Fruit fly (Drosophila melanogaster) whole organism, embryonic: ENCODE results near the gene CG32719.

Source experiments
- CG10267 ChIP-seq: fragments of 200-800 bp; sonication (Bioruptor generic); optimal IDR thresholded peaks from 2 replicates; lab custom pipeline; 2018; ENCODE audit warnings: missing biosample characterization, mild to moderate bottlenecking, missing genetic modification characterization, moderate library complexity
- CG10321 ChIP-seq: fragments of 200-800 bp; sonication (Bioruptor generic); IDR thresholded peaks from 2 replicates; pipeline ENCODE4 v1.3.6; 2022; ENCODE audit warnings: missing biosample characterization, missing genetic modification characterization
- CG10366 ChIP-seq: fragments of 200-800 bp; sonication (Bioruptor generic); IDR thresholded peaks from 2 replicates; pipeline ENCODE4 v1.3.6; 2022; ENCODE audit warnings: missing biosample characterization, missing genetic modification characterization
- CG11696 ChIP-seq: fragments of 200-800 bp; sonication (Bioruptor generic); IDR thresholded peaks from 2 replicates; pipeline ENCODE4 v1.3.6; 2022; ENCODE audit warnings: missing biosample characterization, missing genetic modification characterization
- CG15269 ChIP-seq: fragments of 200-800 bp; sonication (Bioruptor generic); optimal IDR thresholded peaks from 2 replicates; lab custom pipeline; 2018; ENCODE audit warnings: missing biosample characterization, mild to moderate bottlenecking, missing genetic modification characterization, moderate library complexity
- CG15601 ChIP-seq: fragments of 200-800 bp; sonication (Bioruptor generic); optimal IDR thresholded peaks from 3 replicates; lab custom pipeline; 2019; ENCODE audit warnings: missing biosample characterization, mild to moderate bottlenecking, missing genetic modification characterization, moderate library complexity
- CG15696 ChIP-seq: fragments of 200-800 bp; sonication (Bioruptor generic); optimal IDR thresholded peaks from 2 replicates; lab custom pipeline; 2019; ENCODE audit warnings: missing biosample characterization, mild to moderate bottlenecking, missing genetic modification characterization, moderate library complexity
- CG17186 ChIP-seq: fragments of 200-800 bp; sonication (Bioruptor generic); optimal IDR thresholded peaks from 3 replicates; lab custom pipeline; 2017; ENCODE audit warnings: missing biosample characterization, missing genetic modification reagents, missing genetic modification characterization
- CG17802 ChIP-seq: fragments of 200-800 bp; sonication (Bioruptor generic); optimal IDR thresholded peaks from 2 replicates; lab custom pipeline; 2018; ENCODE audit warnings: missing biosample characterization, mild to moderate bottlenecking, missing genetic modification characterization, moderate library complexity
- CG18764 ChIP-seq: fragments of 200-800 bp; sonication (Bioruptor generic); optimal IDR thresholded peaks from 3 replicates; lab custom pipeline; 2016; ENCODE audit warnings: missing biosample characterization, missing genetic modification characterization
- CG3163 ChIP-seq: fragments of 200-800 bp; sonication (Bioruptor generic); optimal IDR thresholded peaks from 3 replicates; lab custom pipeline; 2016; ENCODE audit warnings: missing biosample characterization, missing genetic modification characterization
- CG32772 ChIP-seq: fragments of 200-800 bp; sonication (Bioruptor generic); IDR thresholded peaks from 2 replicates; pipeline ENCODE4 v1.3.6; 2022; ENCODE audit warnings: missing biosample characterization, missing genetic modification characterization
- CG4617 ChIP-seq: fragments of 200-800 bp; sonication (Bioruptor generic); optimal IDR thresholded peaks from 3 replicates; lab custom pipeline; 2016; ENCODE audit warnings: missing biosample characterization, missing genetic modification characterization, borderline replicate concordance
- CG4707 ChIP-seq: fragments of 200-800 bp; sonication (Bioruptor generic); optimal IDR thresholded peaks from 2 replicates; lab custom pipeline; 2018; ENCODE audit warnings: missing biosample characterization, mild to moderate bottlenecking, missing genetic modification characterization, moderate library complexity
- CG4854 ChIP-seq: fragments of 200-800 bp; sonication (Bioruptor generic); optimal IDR thresholded peaks from 2 replicates; lab custom pipeline; 2016; ENCODE audit warnings: missing biosample characterization, missing genetic modification characterization, inconsistent platforms
- CG7745 ChIP-seq: fragments of 200-800 bp; sonication (Bioruptor generic); optimal IDR thresholded peaks from 2 replicates; lab custom pipeline; 2018; ENCODE audit warnings: missing biosample characterization, mild to moderate bottlenecking, missing genetic modification characterization, moderate library complexity
- CrebB ChIP-seq: fragments of 200-800 bp; sonication (Bioruptor generic); optimal IDR thresholded peaks from 3 replicates; lab custom pipeline; 2018; ENCODE audit warnings: missing biosample characterization, mild to moderate bottlenecking, missing genetic modification characterization
- D ChIP-seq, 2 experiments: fragments of 200-800 bp in 1 of 2; fragments of >200 bp in 1 of 2; sonication (Bioruptor generic) in 1 of 2; optimal IDR thresholded peaks; 2 replicates in 1 of 2; 3 replicates in 1 of 2; lab custom pipeline; 2017; ENCODE audit warnings: mild to moderate bottlenecking in 1 of 2, missing biosample characterization in 1 of 2, missing genetic modification characterization in 1 of 2, missing genetic modification reagents in 1 of 2
- Dref ChIP-seq: fragments of 200-800 bp; sonication (Bioruptor generic); IDR thresholded peaks from 2 replicates; pipeline ENCODE4 v1.3.6; 2022; ENCODE audit warnings: missing biosample characterization, missing genetic modification characterization
- ERR ChIP-seq: fragments of 200-800 bp; sonication (Bioruptor generic); optimal IDR thresholded peaks from 2 replicates; lab custom pipeline; 2016; ENCODE audit warnings: missing biosample characterization, missing genetic modification characterization
- Elba2 ChIP-seq: fragments of 200-800 bp; sonication (Bioruptor generic); optimal IDR thresholded peaks from 3 replicates; lab custom pipeline; 2016; ENCODE audit warnings: missing biosample characterization, missing genetic modification characterization
- Ets97D ChIP-seq: fragments of 200-800 bp; sonication (Bioruptor generic); optimal IDR thresholded peaks from 3 replicates; lab custom pipeline; 2016; ENCODE audit warnings: missing biosample characterization, missing genetic modification characterization
- Fer3 ChIP-seq: fragments of 200-800 bp; sonication (Bioruptor generic); optimal IDR thresholded peaks from 2 replicates; lab custom pipeline; 2018; ENCODE audit warnings: missing biosample characterization, mild to moderate bottlenecking, missing genetic modification characterization, moderate library complexity
- Hand ChIP-seq: fragments of 200-800 bp; sonication (Bioruptor generic); optimal IDR thresholded peaks from 2 replicates; lab custom pipeline; 2017; ENCODE audit warnings: mild to moderate bottlenecking, missing biosample characterization, missing genetic modification reagents, missing genetic modification characterization
- Hmr ChIP-seq: fragments of 200-800 bp; sonication (Bioruptor generic); optimal IDR thresholded peaks from 3 replicates; lab custom pipeline; 2017; ENCODE audit warnings: mild to moderate bottlenecking, missing biosample characterization, missing genetic modification reagents, missing genetic modification characterization
- Lhr ChIP-seq: fragments of 200-800 bp; sonication (Bioruptor generic); optimal IDR thresholded peaks from 3 replicates; lab custom pipeline; 2017; ENCODE audit warnings: mild to moderate bottlenecking, missing biosample characterization, missing genetic modification reagents, missing genetic modification characterization
- MESR4 ChIP-seq: fragments of 200-800 bp; sonication (Bioruptor generic); optimal IDR thresholded peaks from 2 replicates; lab custom pipeline; 2018; ENCODE audit warnings: missing biosample characterization, mild to moderate bottlenecking, missing genetic modification characterization, moderate library complexity
- Poxn ChIP-seq: fragments of 200-800 bp; sonication (Bioruptor generic); IDR thresholded peaks from 2 replicates; pipeline ENCODE4 v1.3.6; 2022; ENCODE audit warnings: missing biosample characterization, missing genetic modification characterization
- Scr ChIP-seq: fragments of 200-800 bp; sonication (Bioruptor generic); IDR thresholded peaks from 2 replicates; pipeline ENCODE4 v1.3.6; 2022; ENCODE audit warnings: missing biosample characterization, missing genetic modification characterization; ENCODE audit not compliant: partially characterized antibody
- Sry-β ChIP-seq: fragments of 200-800 bp; sonication (Bioruptor generic); optimal IDR thresholded peaks from 2 replicates; lab custom pipeline; 2018; ENCODE audit warnings: missing biosample characterization, mild to moderate bottlenecking, missing genetic modification characterization, moderate library complexity
- Vsx1 ChIP-seq: fragments of 200-800 bp; sonication (Bioruptor generic); optimal IDR thresholded peaks from 2 replicates; lab custom pipeline; 2017; ENCODE audit warnings: missing biosample characterization, mild to moderate bottlenecking, missing genetic modification characterization, missing genetic modification reagents
- bbx ChIP-seq: fragments of 200-800 bp; sonication (Bioruptor generic); IDR thresholded peaks from 2 replicates; pipeline ENCODE4 v1.3.6; 2022; ENCODE audit warnings: missing biosample characterization, missing genetic modification characterization; ENCODE audit not compliant: partially characterized antibody
- bcd ChIP-seq: fragments of 200-800 bp; sonication (Bioruptor generic); optimal IDR thresholded peaks from 2 replicates; lab custom pipeline; 2017; ENCODE audit warnings: missing biosample characterization, mild to moderate bottlenecking, missing genetic modification characterization
- crol ChIP-seq: fragments of 200-800 bp; sonication (Bioruptor generic); IDR thresholded peaks from 2 replicates; pipeline ENCODE4 v1.3.6; 2022; ENCODE audit warnings: missing biosample characterization, missing genetic modification characterization
- exex ChIP-seq: fragments of 200-800 bp; sonication (Bioruptor generic); optimal IDR thresholded peaks from 4 replicates; lab custom pipeline; 2018; ENCODE audit warnings: missing biosample characterization, mild to moderate bottlenecking, missing genetic modification characterization, moderate library complexity
- grau ChIP-seq: fragments of 200-800 bp; optimal IDR thresholded peaks from 3 replicates; lab custom pipeline; 2019; ENCODE audit warnings: missing biosample characterization, mild to moderate bottlenecking, missing genetic modification characterization, moderate library complexity
- hkb ChIP-seq, 2 experiments: fragments of 200-800 bp in 1 of 2; fragments of >200 bp in 1 of 2; sonication (Bioruptor generic) in 1 of 2; IDR thresholded peaks in 1 of 2; optimal IDR thresholded peaks in 1 of 2; 2 replicates each; pipeline versions ENCODE4 v1.3.6 to Lab custom; 2017 to 2022; ENCODE audit warnings: missing biosample characterization in 1 of 2, missing genetic modification characterization in 1 of 2
- hth ChIP-seq: fragments of >200 bp; optimal IDR thresholded peaks from 2 replicates; lab custom pipeline; 2017; ENCODE audit warnings: inconsistent platforms
- jumu ChIP-seq: fragments of 200-800 bp; sonication (Bioruptor generic); optimal IDR thresholded peaks from 3 replicates; lab custom pipeline; 2016; ENCODE audit warnings: missing biosample characterization, missing genetic modification characterization
- otp ChIP-seq: fragments of 200-800 bp; sonication (Bioruptor generic); IDR thresholded peaks from 3 replicates; pipeline ENCODE4, ENCODE4 v1.3.6; 2022; ENCODE audit warnings: missing biosample characterization, missing genetic modification characterization
- pros ChIP-seq: fragments of 200-800 bp; sonication (Bioruptor generic); optimal IDR thresholded peaks from 3 replicates; lab custom pipeline; 2019; ENCODE audit warnings: missing biosample characterization, mild to moderate bottlenecking, missing genetic modification characterization, moderate library complexity
- psq ChIP-seq: fragments of 200-800 bp; sonication (Bioruptor generic); optimal IDR thresholded peaks from 2 replicates; lab custom pipeline; 2017; ENCODE audit warnings: missing biosample characterization, missing genetic modification characterization
- sim ChIP-seq: fragments of 200-800 bp; sonication (Bioruptor generic); IDR thresholded peaks from 2 replicates; pipeline ENCODE4 v1.3.6; 2022; ENCODE audit warnings: missing biosample characterization, missing genetic modification characterization
- slbo ChIP-seq: fragments of 200-800 bp; sonication (Bioruptor generic); IDR thresholded peaks from 2 replicates; pipeline ENCODE4 v1.3.6; 2022; ENCODE audit warnings: missing biosample characterization, missing genetic modification characterization
- stwl ChIP-seq: fragments of 200-800 bp; sonication (Bioruptor generic); optimal IDR thresholded peaks from 3 replicates; lab custom pipeline; 2018; ENCODE audit warnings: missing biosample characterization, mild to moderate bottlenecking, missing genetic modification characterization, moderate library complexity
- ttk ChIP-seq: fragments of 200-800 bp; sonication (Bioruptor generic); IDR thresholded peaks from 2 replicates; pipeline ENCODE4 v2.1.2; 2022; ENCODE audit warnings: missing biosample characterization, missing genetic modification characterization
- usp ChIP-seq: fragments of >200 bp; optimal IDR thresholded peaks from 2 replicates; lab custom pipeline; 2017; ENCODE audit warnings: missing biosample characterization, missing genetic modification characterization
- vnd ChIP-seq: fragments of 200-800 bp; sonication (Bioruptor generic); IDR thresholded peaks from 3 replicates; pipeline ENCODE4 v1.3.6; 2022; ENCODE audit warnings: missing biosample characterization, missing genetic modification characterization; ENCODE audit not compliant: partially characterized antibody
- yki ChIP-seq: fragments of >200 bp; optimal IDR thresholded peaks from 3 replicates; lab custom pipeline; 2018
- zen2 ChIP-seq: fragments of 200-800 bp; sonication (Bioruptor generic); IDR thresholded peaks from 3 replicates; pipeline ENCODE4 v1.3.6; 2022; ENCODE audit warnings: missing biosample characterization, missing genetic modification characterization; ENCODE audit not compliant: partially characterized antibody

Gene CG32719

dm6 chrX:7552109-7552508, 4.3 kb upstream of the CG32719 start (continued):
- no peak for TF ChIP-seq CG15269 (tag; lab: Kevin White, UChicago)
- no peak for TF ChIP-seq bcd
- TF ChIP-seq CG10366, result no peak
- TF ChIP-seq ttk, result no peak
- no peak for TF ChIP-seq CG3163 (GFP tag; lab: Kevin White, UChicago)
- TF ChIP-seq CG4617, result no peak
- no peak for TF ChIP-seq CG32772 (GFP tag; lab: Robert Waterston, UW)
- 0 out of 2 replicates have a peak, but pooled peaks have one; percentile 16 for TF ChIP-seq sim (GFP tag; lab: Robert Waterston, UW)
- TF ChIP-seq MESR4, result no peak
- TF ChIP-seq CG7745 (tag; lab: Kevin White, UChicago), result no peak
- TF ChIP-seq zen2 (GFP tag; lab: Robert Waterston, UW), result no peak
- TF ChIP-seq CG18764 (GFP tag; lab: Kevin White, UChicago), result no peak
- TF ChIP-seq Ets97D (GFP tag; lab: Kevin White, UChicago), result no peak
- TF ChIP-seq Lhr (GFP tag; lab: Kevin White, UChicago), result no peak
- TF ChIP-seq CG17802, result no peak
- TF ChIP-seq ERR (GFP tag; lab: Kevin White, UChicago), result no peak
- TF ChIP-seq CG15601 (tag; lab: Kevin White, UChicago), result no peak
- TF ChIP-seq Poxn, result no peak
- TF ChIP-seq yki (lab: Kevin White, UChicago), result no peak
- TF ChIP-seq Hmr (GFP tag; lab: Kevin White, UChicago), result no peak
- TF ChIP-seq CrebB, result no peak
- no peak for TF ChIP-seq Dref (GFP tag; lab: Robert Waterston, UW)
- TF ChIP-seq usp (GFP tag; lab: Kevin White, UChicago), result no peak
- TF ChIP-seq bbx (GFP tag; lab: Robert Waterston, UW), result no peak
- TF ChIP-seq vnd (GFP tag; lab: Robert Waterston, UW), result no peak
- no peak for TF ChIP-seq CG11696 (GFP tag; lab: Robert Waterston, UW)
- no peak for TF ChIP-seq psq
- TF ChIP-seq otp (GFP tag; lab: Robert Waterston, UW), result no peak
- no peak for TF ChIP-seq Scr (GFP tag; lab: Robert Waterston, UW)
- no peak for TF ChIP-seq Hand (GFP tag; lab: Kevin White, UChicago)
- no peak for TF ChIP-seq CG10321
- no peak for TF ChIP-seq Sry-β (GFP tag; lab: Kevin White, UChicago)
- no peak for TF ChIP-seq hth (lab: Kevin White, UChicago)
- no peak for TF ChIP-seq hkb (optimal IDR thresholded peaks at IDR 0.05; lab: Kevin White, UChicago)
- TF ChIP-seq hkb (GFP tag; IDR thresholded peaks at IDR 0.05; lab: Robert Waterston, UW), result no peak
- TF ChIP-seq CG4854 (GFP tag; lab: Kevin White, UChicago), result no peak
- no peak for TF ChIP-seq exex (tag; lab: Kevin White, UChicago)
- no peak for TF ChIP-seq pros
- no peak for TF ChIP-seq slbo (GFP tag; lab: Robert Waterston, UW)
- no peak for TF ChIP-seq CG17186 (GFP tag; lab: Kevin White, UChicago)
- TF ChIP-seq crol, result no peak
- TF ChIP-seq jumu, result no peak
- no peak for TF ChIP-seq CG4707 (GFP tag; lab: Kevin White, UChicago)
- peak; percentile 82 for TF ChIP-seq CG15696 (tag; lab: Kevin White, UChicago)
- peak; percentile 13 for TF ChIP-seq grau (tag; lab: Kevin White, UChicago)
- peak; percentile 17 for TF ChIP-seq stwl (tag; lab: Kevin White, UChicago)
- no peak for TF ChIP-seq Fer3 (tag; lab: Kevin White, UChicago)
- TF ChIP-seq Elba2 (GFP tag; lab: Kevin White, UChicago), result peak; percentile 15
- no peak for TF ChIP-seq Vsx1
- peak; percentile 56 for TF ChIP-seq CG10267 (tag; lab: Kevin White, UChicago)
- no peak for TF ChIP-seq D (optimal IDR thresholded peaks at IDR 0.05; lab: Kevin White, UChicago)
- TF ChIP-seq D (GFP tag; optimal IDR thresholded peaks at IDR 0.05; lab: Kevin White, UChicago), result peak; percentile 27
